Fruit fly (Drosophila melanogaster) whole organism, embryonic: Measurements from ENCODE around the gene CG31278.

Experiments
- Ada2b ChIP-seq: fragments of 200-800 bp; sonication (Bioruptor generic); IDR thresholded peaks from 2 replicates; pipeline ENCODE4 v1.3.6; 2022; ENCODE audit warnings: missing biosample characterization, missing genetic modification characterization
- B-H2 ChIP-seq: fragments of 200-800 bp; sonication (Bioruptor generic); optimal IDR thresholded peaks from 2 replicates; lab custom pipeline; 2018; ENCODE audit warnings: missing biosample characterization, mild to moderate bottlenecking, missing genetic modification characterization
- CG10147 ChIP-seq: fragments of 200-800 bp; sonication (Bioruptor generic); optimal IDR thresholded peaks from 2 replicates; lab custom pipeline; 2019; ENCODE audit warnings: missing biosample characterization, mild to moderate bottlenecking, missing genetic modification characterization, moderate library complexity
- CG10209 ChIP-seq: fragments of 200-800 bp; sonication (Bioruptor generic); optimal IDR thresholded peaks from 3 replicates; lab custom pipeline; 2017; ENCODE audit warnings: missing biosample characterization, mild to moderate bottlenecking, missing genetic modification characterization, missing genetic modification reagents
- CG10267 ChIP-seq: fragments of 200-800 bp; sonication (Bioruptor generic); optimal IDR thresholded peaks from 2 replicates; lab custom pipeline; 2018; ENCODE audit warnings: missing biosample characterization, mild to moderate bottlenecking, missing genetic modification characterization, moderate library complexity
- CG10274 ChIP-seq: fragments of 200-800 bp; sonication (Bioruptor generic); optimal IDR thresholded peaks from 3 replicates; lab custom pipeline; 2017; ENCODE audit warnings: missing biosample characterization, mild to moderate bottlenecking, missing genetic modification characterization
- CG10543 ChIP-seq: fragments of 200-800 bp; sonication (Bioruptor generic); optimal IDR thresholded peaks from 3 replicates; lab custom pipeline; 2017; ENCODE audit warnings: missing biosample characterization, mild to moderate bottlenecking, missing genetic modification characterization, moderate library complexity
- CG11247 ChIP-seq: fragments of 200-800 bp; sonication (Bioruptor generic); IDR thresholded peaks from 2 replicates; pipeline ENCODE4 v1.3.6; 2022; ENCODE audit warnings: missing biosample characterization, missing genetic modification characterization
- CG11560 ChIP-seq: fragments of 200-800 bp; sonication (Bioruptor generic); IDR thresholded peaks from 3 replicates; pipeline ENCODE4 v1.3.6; 2022; ENCODE audit warnings: missing biosample characterization, missing genetic modification characterization
- CG1233 ChIP-seq: fragments of 200-800 bp; sonication (Bioruptor generic); optimal IDR thresholded peaks from 4 replicates; lab custom pipeline; 2018; ENCODE audit warnings: missing biosample characterization, mild to moderate bottlenecking, missing genetic modification characterization
- CG12744 ChIP-seq: fragments of 200-800 bp; sonication (Bioruptor generic); optimal IDR thresholded peaks from 2 replicates; lab custom pipeline; 2016; ENCODE audit warnings: missing biosample characterization, missing genetic modification characterization
- CG1647 ChIP-seq: fragments of 200-800 bp; sonication (Bioruptor generic); optimal IDR thresholded peaks from 3 replicates; lab custom pipeline; 2016; ENCODE audit warnings: missing biosample characterization, missing genetic modification characterization
- CG17361 ChIP-seq: fragments of 200-800 bp; sonication (Bioruptor generic); IDR thresholded peaks from 3 replicates; pipeline ENCODE4 v1.3.6; 2022; ENCODE audit warnings: missing biosample characterization, missing genetic modification characterization
- CG17385 ChIP-seq: fragments of 200-800 bp; sonication (Bioruptor generic); optimal IDR thresholded peaks from 3 replicates; lab custom pipeline; 2018; ENCODE audit warnings: missing biosample characterization, mild to moderate bottlenecking, missing genetic modification characterization
- CG18262 ChIP-seq: fragments of 200-800 bp; optimal IDR thresholded peaks from 3 replicates; lab custom pipeline; 2019; ENCODE audit warnings: missing biosample characterization, mild to moderate bottlenecking, missing genetic modification characterization, moderate library complexity
- CG32772 ChIP-seq: fragments of 200-800 bp; sonication (Bioruptor generic); IDR thresholded peaks from 2 replicates; pipeline ENCODE4 v1.3.6; 2022; ENCODE audit warnings: missing biosample characterization, missing genetic modification characterization
- CG4707 ChIP-seq: fragments of 200-800 bp; sonication (Bioruptor generic); optimal IDR thresholded peaks from 2 replicates; lab custom pipeline; 2018; ENCODE audit warnings: missing biosample characterization, mild to moderate bottlenecking, missing genetic modification characterization, moderate library complexity
- CG6813 ChIP-seq: fragments of 200-800 bp; sonication (Bioruptor generic); optimal IDR thresholded peaks from 2 replicates; lab custom pipeline; 2017; ENCODE audit warnings: missing biosample characterization, missing genetic modification characterization, mild to moderate bottlenecking, moderate library complexity, missing genetic modification reagents
- CG9215 ChIP-seq: fragments of 200-800 bp; sonication (Bioruptor generic); IDR thresholded peaks from 2 replicates; pipeline ENCODE4 v1.3.6; 2022; ENCODE audit warnings: missing biosample characterization, missing genetic modification characterization
- CG9437 ChIP-seq: fragments of 200-800 bp; sonication (Bioruptor generic); optimal IDR thresholded peaks from 2 replicates; lab custom pipeline; 2018; ENCODE audit warnings: missing biosample characterization, mild to moderate bottlenecking, missing genetic modification characterization
- CG9817 ChIP-seq: fragments of 200-800 bp; sonication (Bioruptor generic); optimal IDR thresholded peaks from 2 replicates; lab custom pipeline; 2018; ENCODE audit warnings: missing biosample characterization, mild to moderate bottlenecking, missing genetic modification characterization, moderate library complexity
- CTCF ChIP-seq: fragments of 200-800 bp; sonication (Bioruptor generic); optimal IDR thresholded peaks from 2 replicates; lab custom pipeline; 2017; ENCODE audit warnings: missing biosample characterization, mild to moderate bottlenecking, missing genetic modification characterization, moderate library complexity
- Chrac-16 ChIP-seq: fragments of 200-800 bp; sonication (Bioruptor generic); optimal IDR thresholded peaks from 3 replicates; lab custom pipeline; 2016; ENCODE audit warnings: missing biosample characterization, missing genetic modification characterization
- D19B ChIP-seq: fragments of 200-800 bp; sonication (Bioruptor generic); optimal IDR thresholded peaks from 2 replicates; lab custom pipeline; 2017; ENCODE audit warnings: missing biosample characterization, mild to moderate bottlenecking, missing genetic modification characterization
- Doc3 ChIP-seq: fragments of 200-800 bp; sonication (Bioruptor generic); IDR thresholded peaks from 3 replicates; pipeline ENCODE4 v1.3.6; 2022; ENCODE audit warnings: missing biosample characterization, missing genetic modification characterization; ENCODE audit not compliant: partially characterized antibody
- Ets65A ChIP-seq: fragments of 200-800 bp; sonication (Bioruptor generic); peaks from one replicate; lab custom pipeline; 2016; ENCODE audit warnings: missing biosample characterization, missing genetic modification characterization
- Hr78 ChIP-seq, 2 experiments: fragments of 200-800 bp in 1 of 2; fragments of >200 bp in 1 of 2; sonication (Bioruptor generic) in 1 of 2; optimal IDR thresholded peaks; 2 replicates each; lab custom pipeline; 2017 to 2019; ENCODE audit warnings: missing biosample characterization in 2 of 2, missing genetic modification characterization in 2 of 2, mild to moderate bottlenecking in 1 of 2, moderate library complexity in 1 of 2
- Jarid2 ChIP-seq: fragments of 200-800 bp; sonication (Bioruptor generic); optimal IDR thresholded peaks from 3 replicates; lab custom pipeline; 2017; ENCODE audit warnings: mild to moderate bottlenecking, missing biosample characterization, missing genetic modification reagents, missing genetic modification characterization
- Med ChIP-seq: fragments of 200-800 bp; sonication (Bioruptor generic); peaks from one replicate; lab custom pipeline; 2016; ENCODE audit warnings: missing biosample characterization, missing genetic modification characterization, mild to moderate bottlenecking, inconsistent platforms, moderate library complexity
- Sin3A ChIP-seq: fragments of >200 bp; optimal IDR thresholded peaks from 2 replicates; lab custom pipeline; 2018
- abd-A ChIP-seq: fragments of 200-800 bp; sonication (Bioruptor generic); optimal IDR thresholded peaks from 3 replicates; lab custom pipeline; 2019; ENCODE audit warnings: missing biosample characterization, mild to moderate bottlenecking, missing genetic modification characterization, moderate library complexity
- cas ChIP-seq: fragments of 200-800 bp; sonication (Bioruptor generic); IDR thresholded peaks from 2 replicates; pipeline ENCODE4 v1.3.6; 2022; ENCODE audit warnings: missing biosample characterization, missing genetic modification characterization
- cato ChIP-seq: fragments of 200-800 bp; sonication (Bioruptor generic); optimal IDR thresholded peaks from 2 replicates; lab custom pipeline; 2016; ENCODE audit warnings: missing biosample characterization, missing genetic modification characterization, borderline replicate concordance
- caup ChIP-seq: fragments of 200-800 bp; sonication (Bioruptor generic); optimal IDR thresholded peaks from 3 replicates; lab custom pipeline; 2017; ENCODE audit warnings: missing biosample characterization, mild to moderate bottlenecking, missing genetic modification characterization, moderate library complexity; ENCODE audit not compliant: severe bottlenecking
- fd96Cb ChIP-seq: fragments of 200-800 bp; sonication (Bioruptor generic); optimal IDR thresholded peaks from 2 replicates; lab custom pipeline; 2018; ENCODE audit warnings: missing biosample characterization, mild to moderate bottlenecking, missing genetic modification characterization, moderate library complexity
- gce ChIP-seq: fragments of 200-800 bp; sonication (Bioruptor generic); IDR thresholded peaks from 3 replicates; pipeline ENCODE4 v1.3.6; 2022; ENCODE audit warnings: missing biosample characterization, missing genetic modification characterization
- gcm2 ChIP-seq: fragments of 200-800 bp; sonication (Bioruptor generic); optimal IDR thresholded peaks from 2 replicates; lab custom pipeline; 2016; ENCODE audit warnings: missing biosample characterization, missing genetic modification characterization
- jumu ChIP-seq: fragments of 200-800 bp; sonication (Bioruptor generic); optimal IDR thresholded peaks from 3 replicates; lab custom pipeline; 2016; ENCODE audit warnings: missing biosample characterization, missing genetic modification characterization
- maf-S ChIP-seq: fragments of 200-800 bp; sonication (Bioruptor generic); optimal IDR thresholded peaks from 2 replicates; lab custom pipeline; 2016; ENCODE audit warnings: missing biosample characterization, missing genetic modification characterization
- pnt ChIP-seq: fragments of 200-800 bp; sonication (Bioruptor generic); optimal IDR thresholded peaks from 3 replicates; lab custom pipeline; 2016; ENCODE audit warnings: missing biosample characterization, missing genetic modification characterization
- row ChIP-seq: fragments of 200-800 bp; sonication (Bioruptor generic); IDR thresholded peaks from 3 replicates; pipeline ENCODE4 v1.3.6; 2022; ENCODE audit warnings: missing biosample characterization, missing genetic modification characterization
- run ChIP-seq: fragments of 200-800 bp; sonication (Bioruptor generic); optimal IDR thresholded peaks from 3 replicates; lab custom pipeline; 2018; ENCODE audit warnings: missing biosample characterization, mild to moderate bottlenecking, missing genetic modification characterization
- sc ChIP-seq, 3 experiments: fragments of >200 bp in 2 of 3; fragments of 200-800 bp in 1 of 3; sonication (Bioruptor generic) in 1 of 3; optimal IDR thresholded peaks; 2 replicates in 2 of 3; 3 replicates in 1 of 3; lab custom pipeline; 2017; ENCODE audit warnings: mild to moderate bottlenecking in 1 of 3, missing biosample characterization in 1 of 3, missing genetic modification characterization in 1 of 3, missing genetic modification reagents in 1 of 3
- schlank ChIP-seq: fragments of 200-800 bp; sonication (Bioruptor generic); optimal IDR thresholded peaks from 2 replicates; lab custom pipeline; 2018; ENCODE audit warnings: missing biosample characterization, mild to moderate bottlenecking, missing genetic modification characterization
- sd ChIP-seq: fragments of 200-800 bp; sonication (Bioruptor generic); optimal IDR thresholded peaks from 3 replicates; lab custom pipeline; 2018; ENCODE audit warnings: missing biosample characterization, mild to moderate bottlenecking, missing genetic modification characterization, moderate library complexity
- sens-2 ChIP-seq: fragments of 200-800 bp; sonication (Bioruptor generic); IDR thresholded peaks from 2 replicates; pipeline ENCODE4 v1.3.6; 2022; ENCODE audit warnings: missing biosample characterization, missing genetic modification characterization
- sr ChIP-seq: fragments of 200-800 bp; sonication (Bioruptor generic); IDR thresholded peaks from 3 replicates; pipeline ENCODE4 v1.3.6; 2022; ENCODE audit warnings: missing biosample characterization, missing genetic modification characterization
- tio ChIP-seq: fragments of 200-800 bp; sonication (Bioruptor generic); optimal IDR thresholded peaks from 2 replicates; lab custom pipeline; 2017; ENCODE audit warnings: missing biosample characterization, missing genetic modification characterization, inconsistent platforms
- tna ChIP-seq: fragments of 200-800 bp; sonication (Bioruptor generic); IDR thresholded peaks from 2 replicates; pipeline ENCODE4 v1.3.6; 2022; ENCODE audit warnings: missing biosample characterization, missing genetic modification characterization; ENCODE audit not compliant: partially characterized antibody
- vnd ChIP-seq: fragments of 200-800 bp; sonication (Bioruptor generic); IDR thresholded peaks from 3 replicates; pipeline ENCODE4 v1.3.6; 2022; ENCODE audit warnings: missing biosample characterization, missing genetic modification characterization; ENCODE audit not compliant: partially characterized antibody
- wor ChIP-seq: fragments of 200-800 bp; sonication (Bioruptor generic); IDR thresholded peaks from 2 replicates; pipeline ENCODE4 v1.3.6; 2022; ENCODE audit warnings: missing biosample characterization, missing genetic modification characterization

CG31278 gene

dm6 chr3R:10688835-10689234 lies 19.3 kb downstream of the CG31278 start (continued):
- TF ChIP-seq CG10274 (GFP tag; lab: Kevin White, UChicago) (no peak), maf-S (no peak), sens-2 (GFP tag; lab: Robert Waterston, UW) (no peak), tio (GFP tag; lab: Kevin White, UChicago) (peak; percentile 21), CG18262 (tag; lab: Kevin White, UChicago) (peak; percentile 38), CG9437 (no peak), CG10209 (GFP tag; lab: Kevin White, UChicago) (peak; percentile 4), CG4707 (GFP tag; lab: Kevin White, UChicago) (no peak), CG11247 (GFP tag; lab: Robert Waterston, UW) (0 out of 2 replicates have a peak, but pooled peaks have one; percentile 5), D19B (no peak), tna (no peak), Med (GFP tag; lab: Kevin White, UChicago) (peak; percentile 82), pnt (GFP tag; lab: Kevin White, UChicago) (no peak), cato (GFP tag; lab: Kevin White, UChicago) (no peak), Ets65A (GFP tag; lab: Kevin White, UChicago) (no peak), sd (tag; lab: Kevin White, UChicago) (peak; percentile 31), cas (peak; percentile 43; the same call in 1 of the 2 replicates), CG11560 (tag; lab: Robert Waterston, UW) (no peak), fd96Cb (tag; lab: Kevin White, UChicago) (no peak), B-H2 (GFP tag; lab: Kevin White, UChicago) (no peak), CG1647 (GFP tag; lab: Kevin White, UChicago) (peak; percentile 3), CG12744 (GFP tag; lab: Kevin White, UChicago) (no peak), row (GFP tag; lab: Robert Waterston, UW) (peak; percentile 66), Doc3 (GFP tag; lab: Robert Waterston, UW) (no peak), abd-A (tag; lab: Kevin White, UChicago) (no peak), CG17361 (0 out of 3 replicates have a peak, but pooled peaks have one; percentile 44), sr (GFP tag; lab: Robert Waterston, UW) (no peak), jumu (GFP tag; lab: Kevin White, UChicago) (no peak), CG6813 (GFP tag; lab: Kevin White, UChicago) (peak; percentile 21), CG17385 (GFP tag; lab: Kevin White, UChicago) (peak; percentile 34), caup (GFP tag; lab: Kevin White, UChicago) (peak; percentile 67), CG9817 (tag; lab: Kevin White, UChicago) (peak; percentile 20), CG10147 (peak; percentile 46), sc (optimal IDR thresholded peaks at IDR 0.05; lab: Kevin White, UChicago) (no peak), sc (GFP tag; optimal IDR thresholded peaks at IDR 0.05; lab: Kevin White, UChicago) (no peak), CTCF (GFP tag; lab: Kevin White, UChicago) (no peak), Jarid2 (GFP tag; lab: Kevin White, UChicago) (no peak), CG10267 (tag; lab: Kevin White, UChicago) (peak; percentile 40), vnd (no peak), Chrac-16 (GFP tag; lab: Kevin White, UChicago) (peak; percentile 18), wor (GFP tag; lab: Robert Waterston, UW) (no peak), gce (peak; percentile 60; the same call in 1 of the 3 replicates), Hr78 (GFP tag; optimal IDR thresholded peaks at IDR 0.05; lab: Kevin White, UChicago) (no peak), gcm2 (GFP tag; lab: Kevin White, UChicago) (no peak), CG32772 (GFP tag; lab: Robert Waterston, UW) (peak; percentile 29; the same call in 1 of the 2 replicates), Ada2b (GFP tag; lab: Robert Waterston, UW) (no peak), run (tag; lab: Kevin White, UChicago) (no peak), CG1233 (GFP tag; lab: Kevin White, UChicago) (peak; percentile 33), Sin3A (lab: Kevin White, UChicago) (no peak), CG10543 (GFP tag; lab: Kevin White, UChicago) (no peak), CG9215 (GFP tag; lab: Robert Waterston, UW) (peak; percentile 55), schlank (tag; lab: Kevin White, UChicago) (no peak)
